Worm (Caenorhabditis elegans): ENCODE data around the gene Y75B8A.31.

ce11 chrIII:12368462-12369306, 17.2 kb downstream of the Y75B8A.31 start, which contains the start of gene his-72:
- TF ChIP-seq ceh-82 (tag; optimal IDR thresholded peaks at IDR 0.05), result no peak
- no peak for TF ChIP-seq unc-39 (tag; optimal IDR thresholded peaks at IDR 0.05)
- TF ChIP-seq fkh-10 (GFP tag; optimal IDR thresholded peaks at IDR 0.05), result no peak
- TF ChIP-seq nhr-11 (tag; optimal IDR thresholded peaks at IDR 0.05), result peak; percentile 21
